Worm (Caenorhabditis elegans): ENCODE results near the gene cest-25.

ce11 chrIII:2698740-2699139, 40.6 kb downstream of the cest-25 start, which contains the start of gene slc-30A9:
- TF ChIP-seq zag-1 (tag; optimal IDR thresholded peaks at IDR 0.05) (no peak), mab-5 (tag; optimal IDR thresholded peaks at IDR 0.05) (no peak), nhr-237 (tag; optimal IDR thresholded peaks at IDR 0.05) (no peak), ztf-1 (GFP tag; conservative IDR thresholded peaks at IDR 0.05) (no peak), nhr-77 (tag; optimal IDR thresholded peaks at IDR 0.05) (no peak), nhr-6 (tag; optimal IDR thresholded peaks at IDR 0.05) (no peak), ztf-4 (tag; optimal IDR thresholded peaks at IDR 0.05) (no peak), unc-62 (GFP tag; optimal IDR thresholded peaks at IDR 0.05) (no peak), elt-3 (tag; optimal IDR thresholded peaks at IDR 0.05) (no peak)

All from whole organism, L2 larva.